Fruit fly (Drosophila melanogaster): ENCODE results near the gene CG15005.

DNA sequence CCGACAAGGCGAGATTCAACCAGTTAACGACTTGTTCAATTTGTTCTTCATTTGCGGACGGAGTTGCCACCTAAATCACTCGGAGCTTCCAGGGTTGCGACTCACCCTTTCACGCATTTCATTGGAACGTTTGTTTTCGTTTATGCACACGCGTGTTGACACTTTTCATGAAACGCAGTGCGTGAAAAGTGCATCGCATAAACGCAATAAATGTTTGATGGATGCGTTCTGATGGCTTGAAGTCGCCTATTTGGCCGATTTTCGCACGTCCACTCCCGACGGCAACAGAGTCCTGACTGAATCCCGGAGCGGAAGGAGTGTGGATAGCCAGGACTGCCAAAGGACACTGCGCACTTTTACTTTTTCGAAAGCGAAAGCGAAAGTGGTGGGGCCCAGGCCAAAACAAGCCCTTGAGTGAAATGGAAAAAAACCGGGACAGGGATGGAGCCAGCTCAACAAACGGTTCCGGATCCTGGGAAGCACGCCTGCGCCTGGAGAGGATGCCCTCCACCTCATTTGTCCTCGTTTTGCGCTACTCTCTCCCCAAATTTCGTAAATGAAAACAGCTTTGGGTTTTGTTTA lies 26.1 kb downstream of the CG15005 start, which contains the start of gene Teh4:
- TF ChIP-seq H2.0 (GFP tag; IDR thresholded peaks at IDR 0.05), result no peak
- TF ChIP-seq Rx (GFP tag; IDR thresholded peaks at IDR 0.05), result no peak
- no peak for TF ChIP-seq ash1 (GFP tag; optimal IDR thresholded peaks at IDR 0.05)
- TF ChIP-seq CG6689 (GFP tag; IDR thresholded peaks at IDR 0.05), result no peak
- TF ChIP-seq sim (GFP tag; IDR thresholded peaks at IDR 0.05), result no peak
- peak; percentile 57; the same call in 1 of the 2 replicates for TF ChIP-seq CG16779 (GFP tag; IDR thresholded peaks at IDR 0.05)
- no peak for TF ChIP-seq lmd (GFP tag; IDR thresholded peaks at IDR 0.05)
- TF ChIP-seq insv (GFP tag; optimal IDR thresholded peaks at IDR 0.05), result no peak
- TF ChIP-seq Ets97D (GFP tag; optimal IDR thresholded peaks at IDR 0.05), result no peak
- TF ChIP-seq h (optimal IDR thresholded peaks at IDR 0.05), result no peak
- no peak for TF ChIP-seq Oaz (GFP tag; IDR thresholded peaks at IDR 0.05)
- TF ChIP-seq CG15011 (GFP tag; optimal IDR thresholded peaks at IDR 0.05), result no peak
- no peak for TF ChIP-seq ro (GFP tag; IDR thresholded peaks at IDR 0.05)
- no peak for TF ChIP-seq Meics (GFP tag; optimal IDR thresholded peaks at IDR 0.05)
